Worm (Caenorhabditis elegans): ENCODE data around the gene C34D10.1.

DNA sequence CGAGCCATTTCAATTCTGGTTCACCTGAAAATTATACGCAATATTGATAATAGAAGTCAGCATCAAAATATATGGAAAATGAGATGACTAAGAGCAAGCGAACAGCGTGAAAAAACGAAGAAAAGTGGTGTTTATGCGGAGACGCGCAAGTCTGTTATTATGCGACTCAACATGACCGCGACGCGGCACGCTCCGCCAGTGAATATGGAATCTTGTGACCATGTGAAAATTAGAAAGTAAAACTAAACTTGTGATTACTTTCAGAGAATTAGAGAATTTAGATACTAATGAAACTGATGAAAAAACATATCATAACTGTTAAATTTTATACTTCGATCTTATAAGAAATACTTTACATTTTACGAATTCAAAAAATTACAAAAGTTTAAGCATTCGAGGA lies 47.2 kb upstream of the C34D10.1 start, which contains the start of gene his-71:
- no peak for TF ChIP-seq dao-5 (tag; optimal IDR thresholded peaks at IDR 0.05)
- no peak for TF ChIP-seq W03F9.2 (tag; optimal IDR thresholded peaks at IDR 0.05)
